Fruit fly (Drosophila melanogaster) whole organism, embryonic: Measurements from ENCODE around the gene e.

Experiments
- CG10543 ChIP-seq: fragments of 200-800 bp; sonication (Bioruptor generic); optimal IDR thresholded peaks from 3 replicates; lab custom pipeline; 2017; ENCODE audit warnings: missing biosample characterization, mild to moderate bottlenecking, missing genetic modification characterization, moderate library complexity
- CG10565 ChIP-seq: fragments of 200-800 bp; sonication (Bioruptor generic); optimal IDR thresholded peaks from 3 replicates; lab custom pipeline; 2016; ENCODE audit warnings: missing biosample characterization, mild to moderate bottlenecking, missing genetic modification characterization
- CG11723 ChIP-seq: fragments of 200-800 bp; sonication (Bioruptor generic); optimal IDR thresholded peaks from 2 replicates; lab custom pipeline; 2017; ENCODE audit warnings: missing biosample characterization, mild to moderate bottlenecking, missing genetic modification characterization
- CG12104 ChIP-seq: fragments of 200-800 bp; sonication (Bioruptor generic); optimal IDR thresholded peaks from 3 replicates; lab custom pipeline; 2016; ENCODE audit warnings: missing biosample characterization, missing genetic modification characterization
- CG12236 ChIP-seq: fragments of 200-800 bp; sonication (Bioruptor generic); optimal IDR thresholded peaks from 2 replicates; lab custom pipeline; 2016; ENCODE audit warnings: missing biosample characterization, missing genetic modification characterization
- CG13424 ChIP-seq: fragments of 200-800 bp; sonication (Bioruptor generic); optimal IDR thresholded peaks from 2 replicates; lab custom pipeline; 2019; ENCODE audit warnings: missing biosample characterization, mild to moderate bottlenecking, missing genetic modification characterization, moderate library complexity
- CG14441 ChIP-seq: fragments of 200-800 bp; sonication (Bioruptor generic); IDR thresholded peaks from 2 replicates; pipeline ENCODE4 v1.3.6; 2022; ENCODE audit warnings: missing biosample characterization, missing genetic modification characterization
- CG1529 ChIP-seq: fragments of 200-800 bp; sonication (Bioruptor generic); optimal IDR thresholded peaks from 3 replicates; lab custom pipeline; 2018; ENCODE audit warnings: missing biosample characterization, missing genetic modification characterization
- CG30431 ChIP-seq: fragments of 200-800 bp; sonication (Bioruptor generic); optimal IDR thresholded peaks from 2 replicates; lab custom pipeline; 2017; ENCODE audit warnings: missing biosample characterization, missing genetic modification characterization
- CG33213 ChIP-seq: fragments of 200-800 bp; sonication (Bioruptor generic); optimal IDR thresholded peaks from 3 replicates; lab custom pipeline; 2016; ENCODE audit warnings: missing biosample characterization, missing genetic modification characterization
- CG34422 ChIP-seq: fragments of 200-800 bp; sonication (Bioruptor generic); IDR thresholded peaks from 3 replicates; pipeline ENCODE4 v1.3.6; 2022; ENCODE audit warnings: missing biosample characterization, missing genetic modification characterization
- CG4730 ChIP-seq: fragments of 200-800 bp; sonication (Bioruptor generic); IDR thresholded peaks from 2 replicates; pipeline ENCODE4 v1.3.6; 2022; ENCODE audit warnings: missing biosample characterization, missing genetic modification characterization
- CG4854 ChIP-seq: fragments of 200-800 bp; sonication (Bioruptor generic); optimal IDR thresholded peaks from 2 replicates; lab custom pipeline; 2016; ENCODE audit warnings: missing biosample characterization, missing genetic modification characterization, inconsistent platforms
- CG5953 ChIP-seq: fragments of 200-800 bp; sonication (Bioruptor generic); IDR thresholded peaks from 2 replicates; pipeline ENCODE4 v1.3.6; 2022; ENCODE audit warnings: missing biosample characterization, missing genetic modification characterization
- CG6272 ChIP-seq: fragments of 200-800 bp; sonication (Bioruptor generic); IDR thresholded peaks from 2 replicates; pipeline ENCODE4 v1.3.6; 2022; ENCODE audit warnings: missing biosample characterization, missing genetic modification characterization
- CG6689 ChIP-seq: fragments of 200-800 bp; sonication (Bioruptor generic); IDR thresholded peaks from 2 replicates; pipeline ENCODE4 v1.3.6; 2022; ENCODE audit warnings: missing biosample characterization, missing genetic modification characterization
- CG7556 ChIP-seq: fragments of 200-800 bp; sonication (Bioruptor generic); optimal IDR thresholded peaks from 2 replicates; lab custom pipeline; 2017; ENCODE audit warnings: missing biosample characterization, mild to moderate bottlenecking, missing genetic modification characterization
- CG7786 ChIP-seq: fragments of 200-800 bp; sonication (Bioruptor generic); optimal IDR thresholded peaks from 2 replicates; lab custom pipeline; 2016; ENCODE audit warnings: missing biosample characterization, missing genetic modification characterization
- CG8281 ChIP-seq: fragments of 200-800 bp; sonication (Bioruptor generic); optimal IDR thresholded peaks from 2 replicates; lab custom pipeline; 2018; ENCODE audit warnings: missing biosample characterization, mild to moderate bottlenecking, missing genetic modification characterization, moderate library complexity
- CG8924 ChIP-seq: fragments of 200-800 bp; optimal IDR thresholded peaks from 3 replicates; lab custom pipeline; 2019; ENCODE audit warnings: missing biosample characterization, mild to moderate bottlenecking, missing genetic modification characterization, moderate library complexity
- CG9876 ChIP-seq: fragments of 200-800 bp; sonication (Bioruptor generic); optimal IDR thresholded peaks from 2 replicates; lab custom pipeline; 2016; ENCODE audit warnings: missing biosample characterization, missing genetic modification characterization
- D ChIP-seq, 2 experiments: fragments of 200-800 bp in 1 of 2; fragments of >200 bp in 1 of 2; sonication (Bioruptor generic) in 1 of 2; optimal IDR thresholded peaks; 2 replicates in 1 of 2; 3 replicates in 1 of 2; lab custom pipeline; 2017; ENCODE audit warnings: mild to moderate bottlenecking in 1 of 2, missing biosample characterization in 1 of 2, missing genetic modification characterization in 1 of 2, missing genetic modification reagents in 1 of 2
- Elba2 ChIP-seq: fragments of 200-800 bp; sonication (Bioruptor generic); optimal IDR thresholded peaks from 3 replicates; lab custom pipeline; 2016; ENCODE audit warnings: missing biosample characterization, missing genetic modification characterization
- H15 ChIP-seq: fragments of 200-800 bp; sonication (Bioruptor generic); IDR thresholded peaks from 3 replicates; pipeline ENCODE4 v1.3.6; 2022; ENCODE audit warnings: missing biosample characterization, missing genetic modification characterization
- H2.0 ChIP-seq: fragments of 200-800 bp; sonication (Bioruptor generic); IDR thresholded peaks from 2 replicates; pipeline ENCODE4 v1.3.6; 2022; ENCODE audit warnings: missing biosample characterization, missing genetic modification characterization
- HLH4C ChIP-seq: fragments of 200-800 bp; sonication (Bioruptor generic); IDR thresholded peaks from 3 replicates; pipeline ENCODE4 v1.3.6; 2022; ENCODE audit warnings: missing biosample characterization, missing genetic modification characterization; ENCODE audit not compliant: partially characterized antibody
- HLHmδ ChIP-seq: fragments of 200-800 bp; sonication (Bioruptor generic); optimal IDR thresholded peaks from 2 replicates; lab custom pipeline; 2018; ENCODE audit warnings: missing biosample characterization, mild to moderate bottlenecking, missing genetic modification characterization, moderate library complexity
- HmgZ ChIP-seq: fragments of 200-800 bp; sonication (Bioruptor generic); optimal IDR thresholded peaks from 2 replicates; lab custom pipeline; 2018; ENCODE audit warnings: missing biosample characterization, mild to moderate bottlenecking, missing genetic modification characterization
- MESR4 ChIP-seq: fragments of 200-800 bp; sonication (Bioruptor generic); optimal IDR thresholded peaks from 2 replicates; lab custom pipeline; 2018; ENCODE audit warnings: missing biosample characterization, mild to moderate bottlenecking, missing genetic modification characterization, moderate library complexity
- Max ChIP-seq: fragments of 200-800 bp; sonication (Bioruptor generic); optimal IDR thresholded peaks from 2 replicates; lab custom pipeline; 2016; ENCODE audit warnings: missing biosample characterization, mild to moderate bottlenecking, missing genetic modification characterization
- NC2β ChIP-seq: fragments of 200-800 bp; sonication (Bioruptor generic); optimal IDR thresholded peaks from 2 replicates; lab custom pipeline; 2016; ENCODE audit warnings: missing biosample characterization, missing genetic modification characterization
- PHDP ChIP-seq: fragments of 200-800 bp; sonication (Bioruptor generic); optimal IDR thresholded peaks from 3 replicates; lab custom pipeline; 2018; ENCODE audit warnings: missing biosample characterization, mild to moderate bottlenecking, missing genetic modification characterization, moderate library complexity
- abd-A ChIP-seq: fragments of 200-800 bp; sonication (Bioruptor generic); optimal IDR thresholded peaks from 3 replicates; lab custom pipeline; 2019; ENCODE audit warnings: missing biosample characterization, mild to moderate bottlenecking, missing genetic modification characterization, moderate library complexity
- aop ChIP-seq: fragments of 200-800 bp; sonication (Bioruptor generic); IDR thresholded peaks from 2 replicates; pipeline ENCODE4 v1.3.6; 2022; ENCODE audit warnings: missing biosample characterization, missing genetic modification characterization
- bab2 ChIP-seq: fragments of 200-800 bp; sonication (Bioruptor generic); optimal IDR thresholded peaks from 2 replicates; lab custom pipeline; 2016; ENCODE audit warnings: missing biosample characterization, missing genetic modification characterization
- bigmax ChIP-seq: fragments of 200-800 bp; sonication (Bioruptor generic); optimal IDR thresholded peaks from 2 replicates; lab custom pipeline; 2018; ENCODE audit warnings: missing biosample characterization, mild to moderate bottlenecking, missing genetic modification characterization
- cwo ChIP-seq: fragments of 200-800 bp; sonication (Bioruptor generic); optimal IDR thresholded peaks from 3 replicates; lab custom pipeline; 2017; ENCODE audit warnings: missing biosample characterization, missing genetic modification characterization, mild to moderate bottlenecking, moderate library complexity, missing genetic modification reagents
- exex ChIP-seq: fragments of 200-800 bp; sonication (Bioruptor generic); optimal IDR thresholded peaks from 4 replicates; lab custom pipeline; 2018; ENCODE audit warnings: missing biosample characterization, mild to moderate bottlenecking, missing genetic modification characterization, moderate library complexity
- gce ChIP-seq: fragments of 200-800 bp; sonication (Bioruptor generic); IDR thresholded peaks from 3 replicates; pipeline ENCODE4 v1.3.6; 2022; ENCODE audit warnings: missing biosample characterization, missing genetic modification characterization
- gcm ChIP-seq: fragments of 200-800 bp; sonication (Bioruptor generic); optimal IDR thresholded peaks from 2 replicates; lab custom pipeline; 2019; ENCODE audit warnings: missing biosample characterization, mild to moderate bottlenecking, missing genetic modification characterization, moderate library complexity
- gt ChIP-seq: fragments of 200-800 bp; sonication (Bioruptor generic); IDR thresholded peaks from 2 replicates; pipeline ENCODE4 v1.3.6; 2022; ENCODE audit warnings: missing biosample characterization, missing genetic modification characterization
- ham ChIP-seq: fragments of 200-800 bp; sonication (Bioruptor generic); IDR thresholded peaks from 2 replicates; pipeline ENCODE4 v1.3.6; 2022; ENCODE audit warnings: missing biosample characterization, missing genetic modification characterization
- ken ChIP-seq: fragments of 200-800 bp; sonication (Bioruptor generic); IDR thresholded peaks from 3 replicates; pipeline ENCODE4 v1.3.6; 2022; ENCODE audit warnings: missing biosample characterization, missing genetic modification characterization
- phol ChIP-seq: fragments of 200-800 bp; sonication (Bioruptor generic); optimal IDR thresholded peaks from 3 replicates; lab custom pipeline; 2018; ENCODE audit warnings: missing biosample characterization, mild to moderate bottlenecking, missing genetic modification characterization, moderate library complexity
- pros ChIP-seq: fragments of 200-800 bp; sonication (Bioruptor generic); optimal IDR thresholded peaks from 3 replicates; lab custom pipeline; 2019; ENCODE audit warnings: missing biosample characterization, mild to moderate bottlenecking, missing genetic modification characterization, moderate library complexity
- pzg ChIP-seq: fragments of 200-800 bp; sonication (Bioruptor generic); optimal IDR thresholded peaks from 3 replicates; lab custom pipeline; 2018; ENCODE audit warnings: missing biosample characterization, mild to moderate bottlenecking, missing genetic modification characterization, moderate library complexity
- salm ChIP-seq: fragments of 200-800 bp; sonication (Bioruptor generic); optimal IDR thresholded peaks from 2 replicates; lab custom pipeline; 2018; ENCODE audit warnings: missing biosample characterization, mild to moderate bottlenecking, missing genetic modification characterization
- sd ChIP-seq: fragments of 200-800 bp; sonication (Bioruptor generic); optimal IDR thresholded peaks from 3 replicates; lab custom pipeline; 2018; ENCODE audit warnings: missing biosample characterization, mild to moderate bottlenecking, missing genetic modification characterization, moderate library complexity
- wdn ChIP-seq: fragments of 200-800 bp; sonication (Bioruptor generic); IDR thresholded peaks from 2 replicates; pipeline ENCODE4 v1.3.6; 2022; ENCODE audit warnings: missing biosample characterization, missing genetic modification characterization
- z ChIP-seq: fragments of 200-800 bp; sonication (Bioruptor generic); IDR thresholded peaks from 3 replicates; pipeline ENCODE4 v1.3.6; 2022; ENCODE audit warnings: missing biosample characterization, missing genetic modification characterization

e gene

dm6 chr3R:21273427-21274038 is 36.6 kb upstream of the e start, which contains the start of gene CG3308 (continued):
- TF ChIP-seq CG5953 (GFP tag; lab: Robert Waterston, UW) (no peak), PHDP (tag; lab: Kevin White, UChicago) (no peak), CG10543 (GFP tag; lab: Kevin White, UChicago) (peak; percentile 36), H15 (GFP tag; lab: Robert Waterston, UW) (0 out of 3 replicates have a peak, but pooled peaks have one; percentile 9), sd (tag; lab: Kevin White, UChicago) (peak; percentile 26), gcm (GFP tag; lab: Kevin White, UChicago) (peak; percentile 6), salm (tag; lab: Kevin White, UChicago) (no peak), ken (GFP tag; lab: Robert Waterston, UW) (no peak), CG6272 (peak; percentile 19; the same call in 1 of the 2 replicates), wdn (GFP tag; lab: Robert Waterston, UW) (no peak), CG9876 (peak; percentile 20), CG7556 (peak; percentile 31), CG6689 (GFP tag; lab: Robert Waterston, UW) (no peak), HLH4C (peak; percentile 80), CG34422 (GFP tag; lab: Robert Waterston, UW) (peak; percentile 39; the same call in 2 of the 3 replicates), bigmax (GFP tag; lab: Kevin White, UChicago) (no peak), CG10565 (GFP tag; lab: Kevin White, UChicago) (no peak), NC2β (no peak), cwo (no peak), D (optimal IDR thresholded peaks at IDR 0.05; lab: Kevin White, UChicago) (no peak), D (GFP tag; optimal IDR thresholded peaks at IDR 0.05; lab: Kevin White, UChicago) (no peak), CG14441 (GFP tag; lab: Robert Waterston, UW) (no peak), abd-A (tag; lab: Kevin White, UChicago) (peak; percentile 4), aop (no peak), H2.0 (GFP tag; lab: Robert Waterston, UW) (no peak), HmgZ (tag; lab: Kevin White, UChicago) (peak; percentile 74), CG1529 (no peak), gce (no peak), z (GFP tag; lab: Robert Waterston, UW) (no peak), CG8281 (tag; lab: Kevin White, UChicago) (no peak), exex (tag; lab: Kevin White, UChicago) (peak; percentile 37), pzg (GFP tag; lab: Kevin White, UChicago) (peak; percentile 90), CG33213 (peak; percentile 49), MESR4 (GFP tag; lab: Kevin White, UChicago) (peak; percentile 76), CG4730 (GFP tag; lab: Robert Waterston, UW) (no peak), CG12236 (GFP tag; lab: Kevin White, UChicago) (no peak), pros (GFP tag; lab: Kevin White, UChicago) (no peak), CG4854 (GFP tag; lab: Kevin White, UChicago) (peak; percentile 28), ham (GFP tag; lab: Robert Waterston, UW) (no peak), bab2 (no peak), CG30431 (GFP tag; lab: Kevin White, UChicago) (no peak), CG7786 (GFP tag; lab: Kevin White, UChicago) (peak; percentile 2), phol (peak; percentile 45), Max (GFP tag; lab: Kevin White, UChicago) (peak; percentile 55), CG11723 (GFP tag; lab: Kevin White, UChicago) (no peak), gt (GFP tag; lab: Robert Waterston, UW) (no peak; the same call in 1 of the 2 replicates), CG12104 (no peak), Elba2 (GFP tag; lab: Kevin White, UChicago) (no peak), CG13424 (tag; lab: Kevin White, UChicago) (no peak), CG8924 (tag; lab: Kevin White, UChicago) (no peak), HLHmδ (GFP tag; lab: Kevin White, UChicago) (no peak)
